Worm (Caenorhabditis elegans) whole organism, L4 larva: ENCODE results near the gene jmjd-3.3.

ENCODE experiments used
- D1046.2 ChIP-seq: fragments of 200-800 bp; sonication (Bioruptor generic); IDR thresholded peaks from 2 replicates; pipeline ENCODE4 v1.3.6; 2022; ENCODE audit warnings: missing genetic modification characterization, missing compliant biosample characterization
- F26F4.8 ChIP-seq: fragments of 200-800 bp; sonication (Bioruptor generic); conservative IDR thresholded peaks from 2 replicates; pipeline ENCODE4 v1.3.6; 2022; ENCODE audit warnings: missing genetic modification characterization, missing compliant biosample characterization
- F37D6.2 ChIP-seq: sonication (generic microtip); optimal IDR thresholded peaks from 2 replicates; lab custom pipeline; 2016; ENCODE audit warnings: mild to moderate bottlenecking, missing genetic modification characterization, missing compliant biosample characterization
- T20F7.1 ChIP-seq: fragments of 200-800 bp; sonication (Bioruptor generic); optimal IDR thresholded peaks from 2 replicates; lab custom pipeline; 2018; ENCODE audit warnings: mild to moderate bottlenecking, missing genetic modification characterization, missing compliant biosample characterization
- T26A8.4 ChIP-seq: fragments of 200-800 bp; sonication (Bioruptor generic); IDR thresholded peaks from 2 replicates; pipeline ENCODE4 v1.3.6; 2022; ENCODE audit warnings: missing genetic modification characterization, missing compliant biosample characterization
- Y5F2A.4 ChIP-seq: fragments of 200-800 bp; sonication (Bioruptor generic); optimal IDR thresholded peaks from 2 replicates; lab custom pipeline; 2018; ENCODE audit warnings: mild to moderate bottlenecking, missing genetic modification characterization, missing compliant biosample characterization
- Y75B8A.6 ChIP-seq: fragments of 200-800 bp; sonication (Bioruptor generic); IDR thresholded peaks from 2 replicates; pipeline ENCODE4 v1.3.6; 2022; ENCODE audit warnings: missing genetic modification reagents, missing genetic modification characterization, missing compliant biosample characterization
- ZK546.5 ChIP-seq, 2 experiments: sonication (generic microtip); optimal IDR thresholded peaks; 2 replicates each; lab custom pipeline; 2017; ENCODE audit warnings: missing biosample characterization in 2 of 2, missing genetic modification characterization in 2 of 2
- aha-1 ChIP-seq: fragments of 150-350 bp; peaks from one replicate; lab custom pipeline; 2014; ENCODE audit warnings: missing biosample characterization, missing genetic modification characterization
- aly-2 ChIP-seq: sonication (generic microtip); optimal IDR thresholded peaks from 2 replicates; lab custom pipeline; 2018; ENCODE audit warnings: missing biosample characterization, missing genetic modification characterization
- ama-1 ChIP-seq: fragments of 150-350 bp; optimal IDR thresholded peaks from 2 replicates; lab custom pipeline; 2014; ENCODE audit warnings: inconsistent platforms, mixed read lengths
- arid-1 ChIP-seq: fragments of 200-800 bp; sonication (Bioruptor generic); conservative IDR thresholded peaks from 2 replicates; pipeline ENCODE4 v1.3.6; 2022; ENCODE audit warnings: missing genetic modification reagents, missing genetic modification characterization, missing compliant biosample characterization
- ceh-28 ChIP-seq: fragments of 150-350 bp; optimal IDR thresholded peaks from 2 replicates; lab custom pipeline; 2014; ENCODE audit warnings: missing biosample characterization, missing genetic modification reagents, missing genetic modification characterization
- ceh-32 ChIP-seq: sonication (generic microtip); optimal IDR thresholded peaks from 2 replicates; lab custom pipeline; 2016; ENCODE audit warnings: mild to moderate bottlenecking, missing genetic modification characterization, missing compliant biosample characterization; ENCODE audit not compliant: poor library complexity
- ceh-44 ChIP-seq: fragments of 200-800 bp; sonication (Bioruptor generic); IDR thresholded peaks from 2 replicates; pipeline ENCODE4 v1.3.6; 2022; ENCODE audit warnings: missing genetic modification reagents, missing genetic modification characterization, missing compliant biosample characterization
- ceh-82 ChIP-seq: sonication (generic microtip); optimal IDR thresholded peaks from 2 replicates; lab custom pipeline; 2017; ENCODE audit warnings: missing biosample characterization, missing genetic modification characterization
- daf-16 ChIP-seq, 3 experiments: sonication (generic microtip); optimal IDR thresholded peaks; 2 replicates each; lab custom pipeline; 2016 to 2017; ENCODE audit warnings: missing genetic modification characterization in 3 of 3, missing genetic modification reagents in 3 of 3, mild to moderate bottlenecking in 2 of 3, missing compliant biosample characterization in 2 of 3, missing biosample characterization in 1 of 3, moderate library complexity in 1 of 3
- dmd-6 ChIP-seq: fragments of 200-800 bp; sonication (Bioruptor generic); IDR thresholded peaks from 2 replicates; pipeline ENCODE4 v1.3.6; 2022; ENCODE audit warnings: missing genetic modification reagents, missing genetic modification characterization, missing compliant biosample characterization
- dpl-1 ChIP-seq: fragments of 150-350 bp; optimal IDR thresholded peaks from 2 replicates; lab custom pipeline; 2014; ENCODE audit warnings: missing biosample characterization, missing genetic modification reagents, missing genetic modification characterization
- dve-1 ChIP-seq: sonication (generic microtip); optimal IDR thresholded peaks from 2 replicates; lab custom pipeline; 2017; ENCODE audit warnings: antibody characterized with exemption, mild to moderate bottlenecking, missing genetic modification characterization, missing compliant biosample characterization; ENCODE audit not compliant: insufficient read depth
- fkh-10 ChIP-seq: fragments of 150-350 bp; optimal IDR thresholded peaks from 2 replicates; lab custom pipeline; 2014; ENCODE audit warnings: missing biosample characterization, missing genetic modification reagents, missing genetic modification characterization
- fos-1 ChIP-seq: fragments of 150-350 bp; optimal IDR thresholded peaks from 2 replicates; lab custom pipeline; 2014; ENCODE audit warnings: missing biosample characterization, missing genetic modification characterization
- hlh-11 ChIP-seq: fragments of 200-800 bp; sonication (Bioruptor generic); optimal IDR thresholded peaks from 2 replicates; lab custom pipeline; 2018; ENCODE audit warnings: mild to moderate bottlenecking, missing genetic modification characterization, missing compliant biosample characterization
- lin-1 ChIP-seq: fragments of 200-800 bp; sonication (Bioruptor generic); IDR thresholded peaks from 2 replicates; pipeline ENCODE4 v1.3.6; 2022; ENCODE audit warnings: missing genetic modification reagents, missing genetic modification characterization, missing compliant biosample characterization
- lin-29 ChIP-seq: fragments of 200-800 bp; sonication (Bioruptor generic); IDR thresholded peaks from 2 replicates; pipeline ENCODE4 v1.3.6; 2022; ENCODE audit warnings: missing genetic modification reagents, missing genetic modification characterization, missing compliant biosample characterization
- lin-38 ChIP-seq: fragments of 200-800 bp; sonication (Bioruptor generic); IDR thresholded peaks from 2 replicates; pipeline ENCODE4 v1.3.6; 2022; ENCODE audit warnings: missing genetic modification reagents, missing genetic modification characterization, missing compliant biosample characterization
- lin-39 ChIP-seq: fragments of 150-350 bp; optimal IDR thresholded peaks from 2 replicates; lab custom pipeline; 2014; ENCODE audit warnings: missing biosample characterization, missing genetic modification reagents, missing genetic modification characterization
- madf-9 ChIP-seq: fragments of 200-800 bp; sonication (Bioruptor generic); conservative IDR thresholded peaks from 2 replicates; pipeline ENCODE4 v1.3.6; 2022; ENCODE audit warnings: missing genetic modification reagents, missing genetic modification characterization, missing compliant biosample characterization
- mdl-1 ChIP-seq, 2 experiments: fragments of 150-350 bp in 1 of 2; sonication (generic microtip) in 1 of 2; optimal IDR thresholded peaks; 2 replicates each; lab custom pipeline; 2014 to 2017; ENCODE audit warnings: missing biosample characterization in 2 of 2, missing genetic modification characterization in 2 of 2
- mdt-29 ChIP-seq: fragments of 200-800 bp; sonication (Bioruptor generic); IDR thresholded peaks from 2 replicates; pipeline ENCODE4 v1.3.6; 2022; ENCODE audit warnings: missing genetic modification reagents, missing genetic modification characterization, missing compliant biosample characterization
- mes-2 ChIP-seq: sonication (generic microtip); optimal IDR thresholded peaks from 2 replicates; lab custom pipeline; 2016; ENCODE audit warnings: missing genotype, mild to moderate bottlenecking, missing genetic modification characterization, missing compliant biosample characterization; ENCODE audit not compliant: poor library complexity, severe bottlenecking
- mxl-3 ChIP-seq: fragments of 200-800 bp; sonication (Bioruptor generic); optimal IDR thresholded peaks from 2 replicates; lab custom pipeline; 2018; ENCODE audit warnings: mild to moderate bottlenecking, missing genetic modification characterization, missing compliant biosample characterization
- nhr-10 ChIP-seq: fragments of 150-350 bp; optimal IDR thresholded peaks from 2 replicates; lab custom pipeline; 2014; ENCODE audit warnings: missing biosample characterization, missing genetic modification characterization
- nhr-237 ChIP-seq: sonication (generic microtip); optimal IDR thresholded peaks from 2 replicates; lab custom pipeline; 2017; ENCODE audit warnings: missing biosample characterization, missing genetic modification characterization
- nhr-28 ChIP-seq: fragments of 150-350 bp; optimal IDR thresholded peaks from 2 replicates; lab custom pipeline; 2014; ENCODE audit warnings: missing biosample characterization, missing genetic modification characterization
- nhr-48 ChIP-seq: sonication (generic microtip); optimal IDR thresholded peaks from 2 replicates; lab custom pipeline; 2016; ENCODE audit warnings: mild to moderate bottlenecking, missing genetic modification characterization, missing compliant biosample characterization
- nhr-77 ChIP-seq: fragments of 150-350 bp; optimal IDR thresholded peaks from 2 replicates; lab custom pipeline; 2014; ENCODE audit warnings: missing biosample characterization, missing genetic modification characterization
- php-3 ChIP-seq: fragments of 200-800 bp; sonication (Bioruptor generic); IDR thresholded peaks from 2 replicates; pipeline ENCODE4 v1.3.6; 2022; ENCODE audit warnings: missing genetic modification reagents, missing genetic modification characterization, missing compliant biosample characterization
- skn-1 ChIP-seq: fragments of 150-350 bp; optimal IDR thresholded peaks from 2 replicates; lab custom pipeline; 2014; ENCODE audit warnings: missing biosample characterization, missing genetic modification characterization
- snpc-4 ChIP-seq: fragments of 150-350 bp; optimal IDR thresholded peaks from 2 replicates; lab custom pipeline; 2014; ENCODE audit warnings: missing biosample characterization, missing genetic modification characterization
- spr-3 ChIP-seq: fragments of 200-800 bp; sonication (Bioruptor generic); optimal IDR thresholded peaks from 2 replicates; lab custom pipeline; 2018; ENCODE audit warnings: mild to moderate bottlenecking, missing genetic modification characterization, missing compliant biosample characterization
- tag-97 ChIP-seq: fragments of 200-800 bp; sonication (Bioruptor generic); IDR thresholded peaks from 2 replicates; pipeline ENCODE4 v1.3.6; 2022; ENCODE audit warnings: missing genetic modification characterization, missing compliant biosample characterization
- tra-1 ChIP-seq: fragments of 200-800 bp; sonication (Bioruptor generic); IDR thresholded peaks from 2 replicates; pipeline ENCODE4 v1.3.6; 2022; ENCODE audit warnings: missing genetic modification reagents, missing genetic modification characterization, missing compliant biosample characterization
- unc-39 ChIP-seq: sonication (generic microtip); optimal IDR thresholded peaks from 2 replicates; lab custom pipeline; 2017; ENCODE audit warnings: missing biosample characterization, missing genetic modification characterization
- vab-7 ChIP-seq: fragments of 200-800 bp; sonication (Bioruptor generic); IDR thresholded peaks from 2 replicates; pipeline ENCODE4 v1.3.6; 2022; ENCODE audit warnings: missing genetic modification reagents, missing genetic modification characterization, missing compliant biosample characterization
- zag-1 ChIP-seq: fragments of 150-350 bp; optimal IDR thresholded peaks from 2 replicates; lab custom pipeline; 2014; ENCODE audit warnings: missing biosample characterization, missing genetic modification characterization
- zfp-2 ChIP-seq: sonication (generic microtip); optimal IDR thresholded peaks from 2 replicates; lab custom pipeline; 2016; ENCODE audit warnings: mild to moderate bottlenecking, missing genetic modification characterization, missing compliant biosample characterization
- zip-11 ChIP-seq: fragments of 200-800 bp; sonication (Bioruptor generic); IDR thresholded peaks from 2 replicates; pipeline ENCODE4 v1.3.6; 2022; ENCODE audit warnings: missing genetic modification characterization, missing compliant biosample characterization
- ztf-7 ChIP-seq: fragments of 150-350 bp; optimal IDR thresholded peaks from 2 replicates; lab custom pipeline; 2014; ENCODE audit warnings: missing biosample characterization, missing genetic modification characterization

jmjd-3.3 gene

DNA sequence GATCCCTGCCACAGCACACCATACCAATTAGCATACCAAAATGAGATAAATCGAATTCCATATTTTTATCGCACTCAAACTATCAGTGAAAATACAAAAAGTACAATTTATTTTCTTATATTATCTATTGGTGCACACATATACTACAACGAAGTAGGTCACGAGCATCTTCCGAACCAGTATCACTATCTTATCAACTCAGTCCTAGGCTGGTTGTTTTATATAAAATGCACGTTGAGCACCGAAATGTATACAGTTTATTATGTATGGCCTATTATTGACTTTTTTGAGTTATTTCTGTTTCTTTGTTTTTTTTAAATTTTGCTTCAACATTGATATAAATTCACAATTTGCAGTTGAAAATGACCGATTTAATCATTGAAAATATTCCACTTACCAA, 20.5 kb upstream of the jmjd-3.3 start, which contains the start of gene C29F7.2 (continued):
- TF ChIP-seq madf-9 (GFP tag; lab: Robert Waterston, UW) = no peak
- peak; percentile 48; the same call in 1 of the 2 replicates for TF ChIP-seq dmd-6 (GFP tag; lab: Robert Waterston, UW)
- no peak for TF ChIP-seq lin-38 (GFP tag; lab: Robert Waterston, UW)
- no peak for TF ChIP-seq D1046.2
- TF ChIP-seq ama-1 (lab: Kevin White, UChicago) = no peak
- no peak for TF ChIP-seq fkh-10
- TF ChIP-seq zag-1 (tag; lab: Kevin White, UChicago) = no peak
- TF ChIP-seq arid-1 (GFP tag; lab: Robert Waterston, UW) = no peak
- no peak for TF ChIP-seq aly-2 (tag; lab: Kevin White, UChicago)
- no peak for TF ChIP-seq nhr-10 (tag; lab: Kevin White, UChicago)
- no peak for TF ChIP-seq vab-7 (GFP tag; lab: Robert Waterston, UW)
- TF ChIP-seq lin-29 (GFP tag; lab: Robert Waterston, UW) = no peak
- no peak for TF ChIP-seq zfp-2 (tag; lab: Kevin White, UChicago)
- peak; percentile 31 for TF ChIP-seq nhr-48 (tag; lab: Kevin White, UChicago)
- TF ChIP-seq Y5F2A.4 (GFP tag; lab: Kevin White, UChicago) = no peak
- TF ChIP-seq F37D6.2 (tag; lab: Kevin White, UChicago) = no peak
- no peak for TF ChIP-seq aha-1 (tag; lab: Kevin White, UChicago)

ce11 chrX:13417479-13417878, 18.7 kb upstream of the jmjd-3.3 start:
- TF ChIP-seq mdt-29 (no peak), aha-1 (tag; lab: Kevin White, UChicago) (peak; percentile 93)
- TF ChIP-seq, all 104 proteins: peak for 1

DNA sequence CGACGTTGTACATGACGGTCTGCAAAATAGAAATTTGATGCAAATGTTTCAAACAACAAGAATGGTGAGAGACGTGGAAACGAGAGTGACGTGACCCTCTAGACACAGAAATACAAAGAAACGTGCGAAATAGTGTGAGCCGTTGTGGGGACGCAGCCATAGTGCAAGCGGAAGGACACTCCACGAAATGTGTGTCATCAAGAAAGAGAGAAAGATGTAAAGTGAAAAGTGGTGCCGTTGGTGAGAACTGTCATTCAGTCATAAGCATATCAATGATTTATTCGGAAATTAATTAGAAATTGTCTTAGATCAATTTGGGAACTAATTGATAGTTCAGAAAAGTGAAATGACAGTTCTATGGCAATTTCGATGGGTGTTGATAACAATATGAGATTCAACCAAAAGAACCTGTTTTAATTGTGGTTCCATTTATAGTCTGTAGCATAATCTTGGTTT, 16.3 kb upstream of the jmjd-3.3 start, which contains the start of gene C29F7.3:
Gene C29F7.3 (minus strand): TSS at position 51 of the 456 bp plus-strand sequence.
- TF ChIP-seq nhr-28 (tag; lab: Kevin White, UChicago) (peak; percentile 97), zip-11 (GFP tag; lab: Robert Waterston, UW) (no peak), tra-1 (GFP tag; lab: Robert Waterston, UW) (peak; percentile 98), ztf-7 (tag; lab: Kevin White, UChicago) (no peak), T20F7.1 (GFP tag; lab: Kevin White, UChicago) (peak; percentile 67), ZK546.5 (tag; optimal IDR thresholded peaks at IDR 0.05; lab: Kevin White, UChicago) (no peak), hlh-11 (tag; lab: Kevin White, UChicago) (peak; percentile 56), lin-39 (tag; lab: Kevin White, UChicago) (no peak), ceh-44 (GFP tag; lab: Robert Waterston, UW) (no peak), mes-2 (tag; lab: Kevin White, UChicago) (no peak), unc-39 (no peak), ceh-28 (tag; lab: Kevin White, UChicago) (no peak), arid-1 (GFP tag; lab: Robert Waterston, UW) (no peak), daf-16 (GFP tag; optimal IDR thresholded peaks at IDR 0.05; lab: Kevin White, UChicago) (peak in 1 of 2 experiments; percentile 20), daf-16 (tag; optimal IDR thresholded peaks at IDR 0.05; lab: Kevin White, UChicago) (peak; percentile 3), mxl-3 (GFP tag; lab: Kevin White, UChicago) (peak; percentile 11), dpl-1 (GFP tag; lab: Kevin White, UChicago) (no peak), lin-38 (GFP tag; lab: Robert Waterston, UW) (no peak), ceh-82 (no peak), fos-1 (tag; lab: Kevin White, UChicago) (no peak), php-3 (peak; percentile 88), tag-97 (GFP tag; lab: Robert Waterston, UW) (no peak), Y75B8A.6 (GFP tag; lab: Robert Waterston, UW) (no peak), T26A8.4 (GFP tag; lab: Robert Waterston, UW) (no peak), nhr-10 (tag; lab: Kevin White, UChicago) (no peak), skn-1 (tag; lab: Kevin White, UChicago) (no peak), dve-1 (tag; lab: Kevin White, UChicago) (peak; percentile 50), spr-3 (GFP tag; lab: Kevin White, UChicago) (no peak), F26F4.8 (GFP tag; lab: Robert Waterston, UW) (no peak), ceh-32 (tag; lab: Kevin White, UChicago) (no peak), nhr-77 (no peak), nhr-237 (tag; lab: Kevin White, UChicago) (no peak), mdl-1 (tag; optimal IDR thresholded peaks at IDR 0.05; lab: Kevin White, UChicago) (no peak), lin-1 (GFP tag; lab: Robert Waterston, UW) (peak; percentile 85), snpc-4 (no peak)
